Fruit fly (Drosophila melanogaster) whole organism, pupa: ENCODE data around the gene CG2841.

Experiments
- CG10348 ChIP-seq: fragments of 200-800 bp; sonication (Bioruptor generic); IDR thresholded peaks from 2 replicates; pipeline ENCODE4 v1.3.6; 2022; ENCODE audit warnings: missing biosample characterization, missing genetic modification characterization
- CG12605 ChIP-seq: fragments of 200-800 bp; sonication (Bioruptor generic); IDR thresholded peaks from 2 replicates; pipeline ENCODE4 v1.3.6; 2022; ENCODE audit warnings: missing biosample characterization, missing genetic modification characterization
- CG15710 ChIP-seq: fragments of 200-800 bp; sonication (Bioruptor generic); optimal IDR thresholded peaks from 2 replicates; lab custom pipeline; 2018; ENCODE audit warnings: missing biosample characterization, mild to moderate bottlenecking, missing genetic modification characterization, moderate library complexity
- CG17806 ChIP-seq: fragments of 200-800 bp; sonication (Bioruptor generic); optimal IDR thresholded peaks from 2 replicates; lab custom pipeline; 2018; ENCODE audit warnings: missing biosample characterization, mild to moderate bottlenecking, missing genetic modification characterization, moderate library complexity
- CG32121 ChIP-seq: fragments of 200-800 bp; sonication (Bioruptor generic); IDR thresholded peaks from 2 replicates; pipeline ENCODE4 v1.3.6; 2022; ENCODE audit warnings: missing biosample characterization, missing genetic modification characterization
- CG8159 ChIP-seq: fragments of 200-800 bp; sonication (Bioruptor generic); optimal IDR thresholded peaks from 3 replicates; lab custom pipeline; 2018; ENCODE audit warnings: missing biosample characterization, mild to moderate bottlenecking, missing genetic modification characterization, moderate library complexity
- CG8301 ChIP-seq: fragments of 200-800 bp; sonication (Bioruptor generic); optimal IDR thresholded peaks from 2 replicates; lab custom pipeline; 2018; ENCODE audit warnings: missing biosample characterization, mild to moderate bottlenecking, missing genetic modification characterization
- D1 ChIP-seq: fragments of 200-800 bp; sonication (Bioruptor generic); optimal IDR thresholded peaks from 2 replicates; lab custom pipeline; 2018; ENCODE audit warnings: missing biosample characterization, mild to moderate bottlenecking, missing genetic modification characterization, moderate library complexity
- EcR ChIP-seq: fragments of 200-800 bp; sonication (Bioruptor generic); optimal IDR thresholded peaks from 3 replicates; lab custom pipeline; 2019; ENCODE audit warnings: missing biosample characterization, missing genetic modification characterization, mild to moderate bottlenecking, moderate library complexity, missing genetic modification reagents
- Ets98B ChIP-seq: fragments of 200-800 bp; sonication (Bioruptor generic); IDR thresholded peaks from 2 replicates; pipeline ENCODE4 v1.3.6; 2022; ENCODE audit warnings: missing biosample characterization, missing genetic modification characterization
- Pif1A ChIP-seq: fragments of 200-800 bp; sonication (Bioruptor generic); optimal IDR thresholded peaks from 3 replicates; lab custom pipeline; 2016; ENCODE audit warnings: missing biosample characterization, missing genetic modification characterization
- Pif1B ChIP-seq: fragments of 200-800 bp; sonication (Bioruptor generic); optimal IDR thresholded peaks from 3 replicates; lab custom pipeline; 2016; ENCODE audit warnings: missing biosample characterization, missing genetic modification characterization
- Snoo ChIP-seq: fragments of 200-800 bp; sonication (Bioruptor generic); optimal IDR thresholded peaks from 3 replicates; lab custom pipeline; 2017; ENCODE audit warnings: missing biosample characterization, mild to moderate bottlenecking, missing genetic modification characterization, inconsistent platforms
- rn ChIP-seq: fragments of 200-800 bp; sonication (Bioruptor generic); IDR thresholded peaks from 2 replicates; pipeline ENCODE4 v1.3.6; 2022; ENCODE audit warnings: missing biosample characterization, missing genetic modification characterization

DNA sequence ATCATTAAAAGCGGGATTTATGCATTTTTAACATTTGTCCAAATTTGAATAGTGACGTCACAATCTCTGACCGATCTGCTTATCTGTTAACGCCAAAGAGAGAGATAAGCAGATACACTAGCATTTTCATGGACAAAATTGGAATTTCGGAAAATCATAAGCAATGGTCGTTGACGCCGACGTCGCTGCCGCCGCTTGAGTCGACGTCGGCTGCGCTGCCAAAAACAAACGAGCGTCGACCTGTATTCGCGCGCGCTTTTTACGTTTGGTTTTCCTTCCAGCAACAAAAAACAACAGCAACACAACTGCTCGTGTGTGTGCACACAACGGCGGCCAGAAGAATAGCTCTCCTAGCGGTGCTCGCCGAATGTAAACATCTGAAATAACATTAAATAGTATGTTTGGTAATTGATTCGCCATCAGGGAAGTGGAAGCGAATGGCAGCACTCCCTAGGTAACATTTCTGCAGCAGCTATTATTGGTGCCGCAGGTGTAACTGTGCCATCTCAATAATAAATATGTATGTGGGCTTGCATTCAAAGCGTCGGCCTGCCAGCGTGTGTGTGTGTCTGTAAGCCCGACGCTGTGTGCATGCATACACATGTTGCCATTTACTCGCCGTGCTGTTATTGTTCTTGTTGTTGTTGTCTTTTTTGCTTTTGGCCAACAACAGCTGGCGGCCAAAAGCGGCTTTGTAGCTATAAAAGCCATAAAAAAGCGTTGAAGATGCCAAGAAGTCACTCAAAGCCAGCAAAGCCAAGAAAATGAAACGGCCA, 65.7 kb downstream of the CG2841 start:
- TF ChIP-seq CG12605 (GFP tag; lab: Robert Waterston, UW) (peak; percentile 99), CG8159 (tag; lab: Kevin White, UChicago) (peak; percentile 98), CG17806 (tag; lab: Kevin White, UChicago) (peak; percentile 99), Pif1B (peak; percentile 99), rn (GFP tag; lab: Robert Waterston, UW) (peak; percentile 98), Pif1A (GFP tag; lab: Kevin White, UChicago) (peak; percentile 99), D1 (tag; lab: Kevin White, UChicago) (peak; percentile 97), EcR (GFP tag; lab: Kevin White, UChicago) (peak; percentile 75), Ets98B (GFP tag; lab: Robert Waterston, UW) (peak; percentile 99), CG10348 (GFP tag; lab: Robert Waterston, UW) (peak; percentile 98), CG32121 (peak; percentile 99), CG15710 (tag; lab: Kevin White, UChicago) (peak; percentile 99), CG8301 (peak; percentile 99), Snoo (peak; percentile 99)
